Fruit fly (Drosophila melanogaster): Measurements from ENCODE around the gene CG4362.

CG4362 gene

DNA sequence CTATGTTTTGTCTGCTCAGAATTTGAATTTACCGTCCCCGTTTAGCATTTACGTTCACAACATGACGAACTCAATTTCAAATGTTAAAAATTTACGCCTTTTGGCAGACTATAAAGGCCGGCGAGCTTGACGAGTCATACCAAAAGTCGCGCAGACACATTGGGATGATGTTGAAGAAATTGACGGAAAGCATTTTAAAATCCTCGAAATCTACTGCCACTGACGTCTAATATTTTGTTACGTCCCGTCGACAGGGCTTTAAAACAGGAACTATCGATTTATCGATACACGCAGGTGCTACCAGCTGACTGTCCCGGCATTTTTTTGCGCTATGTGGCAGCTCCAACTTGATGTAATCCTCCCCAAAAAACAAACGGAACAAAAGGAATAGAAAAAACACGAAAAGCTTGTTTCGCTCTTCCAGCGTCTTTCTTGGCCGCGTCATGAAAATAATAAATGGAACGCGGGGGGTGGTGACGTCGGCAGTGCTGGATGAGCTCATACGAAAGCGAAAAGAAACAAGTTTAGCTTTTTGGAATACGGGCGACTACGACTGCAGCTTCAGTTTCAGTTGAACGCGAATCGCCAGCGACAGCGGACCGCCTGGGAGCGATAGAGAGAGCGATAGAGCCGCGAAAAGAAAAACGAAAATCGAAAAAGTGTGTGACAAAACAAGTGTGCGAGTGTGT is 1.8 kb upstream of the CG4362 start, which contains the start of gene Orp8:
TSS of gene Orp8 (plus strand) at position 373 of the 689 bp plus-strand sequence.
- peak; percentile 87 for TF ChIP-seq CG17801 (GFP tag; optimal IDR thresholded peaks at IDR 0.05; ENCODE audit: partially characterized antibody)

DNA sequence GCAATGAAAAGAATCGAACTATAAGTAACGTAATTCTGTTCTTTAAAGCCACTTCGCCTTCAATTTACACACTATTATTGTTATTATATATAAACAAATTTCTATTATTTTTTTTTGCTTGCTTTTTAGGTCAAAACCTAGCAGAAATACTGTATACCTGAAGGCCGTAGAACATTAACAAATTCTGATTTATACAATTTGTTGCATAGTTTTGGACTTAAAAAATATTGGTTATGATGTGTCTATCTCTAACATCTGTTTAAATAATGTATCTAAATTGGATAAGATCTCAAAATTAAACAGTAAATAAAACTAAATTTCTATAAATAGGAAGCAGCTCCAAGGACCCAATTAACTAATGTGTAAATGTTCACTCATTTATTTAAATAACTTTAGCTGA is 1.5 kb downstream of the CG4362 start:
- peak; percentile 49 for TF ChIP-seq CG17801 (GFP tag; optimal IDR thresholded peaks at IDR 0.05; ENCODE audit: partially characterized antibody)

DNA sequence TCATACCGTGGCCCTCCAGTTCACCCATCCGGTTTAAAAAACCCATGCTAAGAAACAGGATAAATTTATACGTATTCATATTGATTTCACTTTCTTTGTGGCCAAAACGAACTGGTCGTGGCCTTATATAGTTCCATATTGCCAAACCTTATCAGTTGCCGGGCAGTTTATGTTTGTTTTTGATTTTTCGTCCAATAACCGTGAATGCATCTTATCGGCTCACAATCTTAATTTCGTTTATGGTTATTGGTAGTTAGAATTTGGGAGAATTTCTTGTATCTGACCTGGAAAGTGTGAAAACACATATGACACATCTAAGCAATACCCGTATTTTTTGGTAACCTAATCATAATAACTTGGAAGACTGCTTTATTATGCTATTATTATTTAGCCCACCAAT is 2.5 kb downstream of the CG4362 start, which contains the start of gene CG4367:
TSS of gene CG4367 (minus strand) at position 101 of the 400 bp plus-strand sequence.
- no peak for TF ChIP-seq CG17801 (GFP tag; optimal IDR thresholded peaks at IDR 0.05; ENCODE audit: partially characterized antibody)

DNA sequence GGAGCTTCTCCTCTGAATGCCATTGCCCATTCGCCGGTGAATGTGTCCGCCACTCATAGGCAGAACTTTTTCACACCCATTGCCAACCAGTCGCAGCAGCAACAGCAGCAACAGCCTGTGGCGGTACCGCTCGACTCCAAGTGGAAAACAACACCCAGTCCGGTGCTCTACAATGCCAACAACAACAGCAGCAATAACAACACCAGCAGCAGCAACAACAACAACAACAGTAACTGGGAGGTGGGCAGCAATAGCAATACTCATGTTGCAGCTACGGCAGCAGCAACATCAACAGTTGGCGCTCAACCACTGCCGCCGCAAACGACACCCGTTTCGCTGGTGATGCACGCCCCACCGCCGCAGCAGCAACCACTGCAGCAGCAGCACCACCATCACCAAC is 13.7 kb downstream of the CG4362 start:
- no peak for TF ChIP-seq CG17801 (GFP tag; optimal IDR thresholded peaks at IDR 0.05; ENCODE audit: partially characterized antibody)

DNA sequence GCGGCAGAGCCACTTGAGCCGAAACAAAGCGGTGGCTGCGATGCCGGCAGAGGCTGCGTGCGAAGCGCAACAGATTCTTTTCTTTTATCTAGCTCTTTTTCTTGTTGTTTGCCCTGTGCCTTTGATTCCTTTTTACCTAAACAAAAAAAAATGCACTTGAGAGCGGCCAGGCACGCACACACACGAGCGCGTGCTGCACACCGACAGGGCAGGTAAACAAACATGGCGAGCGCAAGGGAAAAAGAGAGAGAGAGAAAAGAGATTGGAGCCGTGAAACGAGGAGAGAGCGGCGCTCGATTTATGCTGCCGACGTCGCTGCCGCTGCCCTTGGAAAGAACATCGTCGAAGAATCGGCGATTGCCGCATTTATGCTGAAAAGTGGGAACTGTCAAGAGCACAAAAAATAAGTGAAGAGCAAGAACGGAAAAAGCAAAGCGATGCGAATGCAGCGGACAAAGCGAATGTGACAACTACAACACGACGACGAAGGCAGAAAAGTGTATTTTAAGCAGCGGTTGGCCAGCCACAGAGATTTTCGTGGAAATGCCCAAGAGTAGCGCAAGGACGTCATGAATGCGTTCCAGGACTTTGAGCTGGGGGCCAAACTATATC is 14.4 kb downstream of the CG4362 start:
- no peak for TF ChIP-seq CG17801 (GFP tag; optimal IDR thresholded peaks at IDR 0.05; ENCODE audit: partially characterized antibody)

DNA sequence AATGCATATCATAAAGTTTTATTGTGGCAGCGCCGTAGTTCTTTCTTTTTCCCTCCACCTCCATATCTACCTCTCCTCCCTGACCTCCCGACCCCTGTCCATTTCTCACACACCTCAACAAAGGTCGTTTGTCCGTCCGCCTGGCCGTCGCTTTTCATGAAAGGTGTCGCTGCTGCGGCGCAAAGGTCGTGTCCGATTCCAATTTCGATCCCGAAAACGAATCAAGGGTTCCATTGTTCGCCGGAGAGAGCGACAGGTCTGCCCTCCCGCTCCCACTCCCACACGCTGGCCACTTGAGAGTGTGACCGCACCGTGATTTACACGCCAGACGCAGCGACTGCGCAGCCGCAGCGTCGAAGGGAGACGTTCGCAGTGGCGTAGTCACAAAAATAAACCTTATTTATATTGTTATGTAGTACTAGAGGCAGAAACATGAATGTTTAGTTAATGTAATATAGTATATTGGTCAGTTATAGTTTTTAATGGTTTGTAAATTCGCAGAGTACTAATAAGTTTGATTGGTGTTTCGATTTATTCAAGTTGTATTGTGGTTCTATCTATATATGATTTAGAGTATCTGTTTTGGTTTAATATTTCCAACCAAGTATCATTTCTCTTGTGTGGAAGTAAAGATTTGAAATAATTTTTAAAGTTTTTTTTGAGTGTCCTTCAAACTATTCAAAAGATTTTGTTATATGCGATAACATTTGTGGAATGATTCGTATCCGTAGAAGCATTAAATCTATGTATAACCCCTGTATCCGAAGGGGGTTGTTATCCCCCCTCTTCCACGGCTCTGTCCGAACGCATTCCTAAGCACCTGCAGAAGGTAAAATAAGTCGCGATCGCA is 15.1 kb downstream of the CG4362 start:
- TF ChIP-seq CG17801 (GFP tag; optimal IDR thresholded peaks at IDR 0.05; ENCODE audit: partially characterized antibody), result peak; percentile 14

DNA sequence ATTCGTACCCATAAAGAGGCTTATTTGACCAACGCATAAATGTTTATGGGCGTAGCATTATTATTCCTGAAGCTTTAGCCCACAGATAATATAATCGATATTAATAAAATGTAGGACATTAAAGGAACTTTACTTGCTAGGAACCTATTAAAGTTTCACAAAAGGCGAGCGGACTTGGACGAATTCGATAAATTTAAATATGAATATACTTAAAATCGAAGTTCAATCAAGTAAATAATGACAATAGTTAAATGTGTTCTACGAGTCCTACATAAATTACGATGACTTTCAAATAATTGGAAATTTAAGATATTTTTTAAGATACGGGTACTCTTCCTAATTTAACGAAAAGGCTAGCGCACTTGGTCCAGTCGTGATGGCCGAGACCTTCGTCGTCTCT is 15.7 kb downstream of the CG4362 start:
- no peak for TF ChIP-seq CG17801 (GFP tag; optimal IDR thresholded peaks at IDR 0.05; ENCODE audit: partially characterized antibody)

DNA sequence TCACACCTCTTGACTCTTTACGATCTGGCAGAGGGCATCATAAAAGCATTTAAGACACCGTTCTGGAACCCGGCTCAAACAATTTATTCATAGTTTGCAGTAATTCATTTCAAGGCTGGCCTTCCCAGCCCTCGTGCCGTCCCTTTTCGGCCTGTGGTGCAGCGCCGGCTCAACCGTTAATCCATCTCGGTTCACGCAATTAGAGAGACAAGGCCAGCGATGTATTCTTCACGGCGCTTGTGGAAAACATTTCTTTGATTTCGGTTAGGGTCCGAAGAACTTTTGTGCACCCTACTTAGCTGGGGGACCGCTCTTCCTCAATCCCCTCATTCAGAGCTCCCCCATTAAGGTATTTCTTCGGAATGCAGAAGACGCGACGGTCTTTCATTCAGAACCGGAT is 16.2 kb downstream of the CG4362 start:
- TF ChIP-seq CG17801 (GFP tag; optimal IDR thresholded peaks at IDR 0.05; ENCODE audit: partially characterized antibody), result no peak

DNA sequence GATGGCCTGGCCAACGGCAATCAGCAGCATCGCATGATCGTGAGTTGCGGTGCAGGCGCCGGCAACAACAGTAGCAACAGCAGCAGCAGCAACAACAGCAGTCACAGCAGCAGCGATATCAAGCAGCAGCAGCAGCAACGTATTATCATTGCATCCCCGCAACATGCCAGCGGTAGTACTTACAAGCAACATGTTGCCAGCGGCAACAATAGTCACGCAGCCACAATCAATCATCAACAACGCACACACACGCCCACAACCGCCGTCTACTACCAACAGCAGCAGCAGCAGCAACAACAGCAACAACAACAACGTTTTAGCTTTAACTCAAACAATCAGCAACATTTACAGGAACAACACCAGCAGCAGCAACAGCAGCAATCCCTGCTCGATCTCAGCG is 18.8 kb downstream of the CG4362 start:
- no peak for TF ChIP-seq CG17801 (GFP tag; optimal IDR thresholded peaks at IDR 0.05; ENCODE audit: partially characterized antibody)

DNA sequence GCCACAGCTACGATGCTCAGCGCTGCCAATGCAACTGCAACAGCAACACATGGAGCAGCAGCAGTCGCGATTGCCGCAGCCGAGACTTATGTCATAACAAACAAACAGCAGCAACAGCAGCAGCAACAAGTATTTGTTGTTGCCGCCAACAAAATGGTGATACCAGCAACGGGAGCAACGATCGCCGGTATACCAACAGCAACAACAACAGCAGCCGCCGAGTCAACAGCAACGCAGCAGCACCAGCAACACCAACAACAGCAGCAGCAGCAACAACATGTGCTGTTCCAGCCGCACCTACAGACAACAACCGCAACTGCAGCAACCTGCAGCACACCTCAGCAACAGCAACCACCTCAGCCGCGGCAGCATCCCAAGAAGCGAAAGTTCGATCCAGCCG is 19.3 kb downstream of the CG4362 start:
- TF ChIP-seq CG17801 (GFP tag; optimal IDR thresholded peaks at IDR 0.05; ENCODE audit: partially characterized antibody), result no peak

DNA sequence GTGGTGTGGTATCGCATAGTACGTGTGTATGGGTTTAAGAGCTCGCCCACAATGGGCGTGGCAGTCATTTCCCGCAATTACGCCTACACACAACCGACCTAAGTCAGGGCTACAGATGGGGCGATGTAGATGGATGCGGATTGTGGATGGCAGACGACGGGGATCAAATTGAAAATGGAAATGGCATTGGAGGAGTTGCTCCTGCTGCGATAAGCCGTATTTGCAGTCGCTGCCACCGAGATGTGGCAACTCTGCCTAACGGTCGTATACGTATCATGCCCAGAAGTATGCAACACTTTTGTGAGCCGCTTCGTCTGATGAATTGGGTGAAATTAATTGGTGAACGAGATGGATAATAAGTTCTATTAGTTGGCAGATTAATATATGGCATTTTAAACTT is 20.6 kb downstream of the CG4362 start:
- no peak for TF ChIP-seq CG17801 (GFP tag; optimal IDR thresholded peaks at IDR 0.05; ENCODE audit: partially characterized antibody)

DNA sequence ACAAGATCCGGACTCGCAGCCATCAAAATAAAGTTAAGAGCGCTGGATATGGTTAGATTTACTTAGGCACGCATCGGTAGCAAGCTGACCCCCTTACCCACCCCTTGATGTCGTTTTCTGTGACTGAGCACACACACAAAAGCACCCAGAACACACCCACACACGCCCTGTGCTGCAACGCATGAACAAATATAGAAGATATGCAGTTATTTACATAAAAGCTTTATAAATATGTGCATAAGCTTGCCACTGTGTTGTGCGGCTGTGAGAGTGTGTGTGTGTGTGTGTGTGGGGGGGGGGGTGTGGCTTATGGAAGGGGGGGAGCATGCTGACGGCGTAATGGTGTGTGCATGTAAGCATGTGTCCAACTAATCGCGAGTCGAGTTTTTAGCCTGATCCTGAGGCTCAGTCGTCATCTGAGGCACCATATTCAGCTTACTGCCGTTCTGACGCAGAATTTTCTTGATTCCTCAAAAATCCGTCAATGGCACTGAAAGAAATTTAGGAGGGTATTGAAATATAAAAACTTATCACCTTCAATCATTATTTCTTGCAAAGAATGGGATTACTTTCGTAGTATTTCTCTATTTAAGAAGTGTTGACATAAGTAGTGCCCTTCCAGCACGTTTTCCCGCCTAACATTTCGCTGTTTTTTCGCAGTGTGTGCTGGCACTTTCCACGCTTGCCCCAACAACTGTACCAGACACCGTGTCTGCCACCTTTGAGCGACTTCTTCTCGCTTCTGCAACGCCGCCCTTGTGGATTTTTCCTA is 21.5 kb downstream of the CG4362 start:
- TF ChIP-seq CG17801 (GFP tag; optimal IDR thresholded peaks at IDR 0.05; ENCODE audit: partially characterized antibody), result no peak

DNA sequence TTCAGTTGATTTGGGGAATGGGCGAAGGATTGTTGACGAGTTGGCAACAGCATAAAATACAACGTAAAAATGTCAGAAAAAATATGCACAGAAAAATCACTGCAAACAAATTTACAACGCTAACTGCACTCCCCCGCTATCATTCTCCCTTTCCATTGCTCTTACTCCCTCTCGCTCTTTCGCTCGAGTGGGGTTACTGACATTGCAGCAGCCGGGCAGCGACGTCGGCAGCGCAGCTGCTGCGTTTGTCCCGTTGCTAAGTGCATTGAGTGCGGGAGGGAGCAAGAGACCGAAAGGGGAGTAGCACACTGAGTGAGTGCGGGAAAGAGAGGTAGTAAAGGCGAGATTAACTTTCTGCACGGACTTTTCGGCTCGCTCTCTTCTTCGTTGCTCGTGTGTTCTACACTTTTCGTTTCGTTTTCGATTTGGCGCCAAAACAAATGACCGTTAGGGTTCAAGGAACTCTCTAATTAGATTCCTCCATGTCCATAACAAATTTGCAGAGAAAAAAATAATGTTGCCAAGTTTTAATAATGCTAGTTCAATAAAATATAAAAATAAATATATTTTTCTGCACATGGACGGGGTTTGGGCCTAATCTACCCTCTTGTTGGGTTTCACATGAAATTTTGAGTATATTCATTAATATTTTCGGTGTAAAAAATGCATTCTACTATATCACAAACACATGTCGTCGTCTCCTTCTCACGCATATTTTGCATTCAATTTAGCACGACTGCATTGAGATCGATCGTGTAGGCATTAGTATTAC is 23.0 kb downstream of the CG4362 start:
- TF ChIP-seq CG17801 (GFP tag; optimal IDR thresholded peaks at IDR 0.05; ENCODE audit: partially characterized antibody), result peak; percentile 43

DNA sequence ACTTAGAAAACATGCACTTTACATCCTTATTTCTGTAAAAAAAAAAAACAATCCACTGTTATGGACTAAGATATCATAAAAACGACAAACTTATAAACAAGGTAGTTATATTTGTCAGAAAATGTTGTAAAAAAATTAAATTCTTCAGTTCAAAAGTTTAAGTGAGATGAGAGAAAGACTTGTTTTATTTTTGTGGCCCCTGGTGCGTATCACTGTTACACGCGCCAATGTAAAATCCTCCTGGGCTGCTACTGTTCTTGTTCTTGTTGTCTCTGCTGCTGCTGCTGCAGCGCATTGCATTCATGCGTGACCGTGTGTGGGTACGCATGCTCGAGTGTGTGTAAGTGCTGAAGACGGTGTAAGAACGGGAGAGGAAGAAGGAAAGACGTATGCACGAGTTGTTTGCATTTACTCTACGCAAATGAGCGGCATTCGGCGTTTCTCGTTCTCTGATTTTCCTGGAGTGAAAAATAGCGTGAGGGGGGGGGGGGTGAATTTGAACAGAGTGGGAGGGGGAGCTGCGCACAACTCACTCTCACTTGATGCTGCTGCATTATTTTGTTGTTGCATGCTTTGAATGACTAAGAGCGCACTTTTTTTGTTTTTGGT is 23.7 kb downstream of the CG4362 start:
- no peak for TF ChIP-seq CG17801 (GFP tag; optimal IDR thresholded peaks at IDR 0.05; ENCODE audit: partially characterized antibody)

Data from ovary, adult (tissue).